Fruit fly (Drosophila melanogaster): ENCODE data around the gene kuk.
A peak's percentile ranks its signal among the peaks of the same experiment; 100 is the strongest.

kuk gene

dm6 chr3R:17065018-17065784, 14.8 kb upstream of the kuk start (continued):
- TF ChIP-seq schlank (tag; optimal IDR thresholded peaks at IDR 0.05) = peak; percentile 81
- TF ChIP-seq Antp (GFP tag; optimal IDR thresholded peaks at IDR 0.05) = peak; percentile 87
- TF ChIP-seq CG3838 (GFP tag; optimal IDR thresholded peaks at IDR 0.05) = peak; percentile 83
- peak; percentile 75 for TF ChIP-seq CG31388 (GFP tag; optimal IDR thresholded peaks at IDR 0.05)
- peak; percentile 30; the same call in 1 of the 2 replicates for TF ChIP-seq CG16779 (GFP tag; IDR thresholded peaks at IDR 0.05)
- peak; percentile 96 for TF ChIP-seq CG1603 (tag; optimal IDR thresholded peaks at IDR 0.05)
- TF ChIP-seq inv (GFP tag; IDR thresholded peaks at IDR 0.05; ENCODE audit: partially characterized antibody) = no peak
- peak; percentile 81 for TF ChIP-seq CG9215 (GFP tag; IDR thresholded peaks at IDR 0.05)
- TF ChIP-seq knrl (GFP tag; IDR thresholded peaks at IDR 0.05; ENCODE audit: partially characterized antibody) = no peak
- TF ChIP-seq CG10462 (GFP tag; optimal IDR thresholded peaks at IDR 0.05) = peak; percentile 86
- TF ChIP-seq CrebB (tag; optimal IDR thresholded peaks at IDR 0.05) = peak; percentile 81
- TF ChIP-seq salm (tag; optimal IDR thresholded peaks at IDR 0.05) = peak; percentile 93
- TF ChIP-seq CG15514 (GFP tag; optimal IDR thresholded peaks at IDR 0.05) = peak; percentile 78
- TF ChIP-seq sd (tag; optimal IDR thresholded peaks at IDR 0.05) = peak; percentile 73
- TF ChIP-seq Xrp1 (GFP tag; IDR thresholded peaks at IDR 0.05) = peak; percentile 91
- TF ChIP-seq CG8478 (optimal IDR thresholded peaks at IDR 0.05) = no peak
- TF ChIP-seq Myb (GFP tag; optimal IDR thresholded peaks at IDR 0.05) = peak; percentile 76
- peak; percentile 83 to 92 for TF ChIP-seq Pdp1 (GFP tag; optimal IDR thresholded peaks at IDR 0.05)
- peak; percentile 90 for TF ChIP-seq CG13775 (GFP tag; optimal IDR thresholded peaks at IDR 0.05)
- TF ChIP-seq Camta (GFP tag; optimal IDR thresholded peaks at IDR 0.05) = peak; percentile 89
- peak; percentile 77 for TF ChIP-seq H2.0 (GFP tag; IDR thresholded peaks at IDR 0.05)
- no peak for TF ChIP-seq h (optimal IDR thresholded peaks at IDR 0.05)
- peak; percentile 92 for TF ChIP-seq pho (GFP tag; optimal IDR thresholded peaks at IDR 0.05)
- peak; percentile 82 for TF ChIP-seq kah (GFP tag; optimal IDR thresholded peaks at IDR 0.05)
- TF ChIP-seq gsb-n (tag; optimal IDR thresholded peaks at IDR 0.05) = peak; percentile 90
- peak; percentile 91 for TF ChIP-seq mam (GFP tag; optimal IDR thresholded peaks at IDR 0.05)
- TF ChIP-seq CG2202 (tag; optimal IDR thresholded peaks at IDR 0.05) = peak; percentile 74
- TF ChIP-seq CG17612 (GFP tag; IDR thresholded peaks at IDR 0.05) = peak; percentile 59; the same call in 1 of the 2 replicates
- peak; percentile 89 for TF ChIP-seq CG10267 (tag; optimal IDR thresholded peaks at IDR 0.05)
- TF ChIP-seq CG13123 (GFP tag; optimal IDR thresholded peaks at IDR 0.05) = peak; percentile 80
- peak; percentile 93 for TF ChIP-seq Xbp1 (GFP tag; optimal IDR thresholded peaks at IDR 0.05)
- TF ChIP-seq zen2 (GFP tag; IDR thresholded peaks at IDR 0.05; ENCODE audit: partially characterized antibody) = no peak
- TF ChIP-seq insv (GFP tag; optimal IDR thresholded peaks at IDR 0.05) = peak; percentile 40 to 58
- TF ChIP-seq dm (GFP tag; optimal IDR thresholded peaks at IDR 0.05) = peak; percentile 78
- peak; percentile 93 for TF ChIP-seq zf30C (GFP tag; optimal IDR thresholded peaks at IDR 0.05)
- TF ChIP-seq luna (GFP tag; optimal IDR thresholded peaks at IDR 0.05) = peak; percentile 83
- TF ChIP-seq nom (GFP tag; optimal IDR thresholded peaks at IDR 0.05) = peak; percentile 93
- no peak; the same call in none of the 2 replicates for TF ChIP-seq CG1024 (GFP tag; IDR thresholded peaks at IDR 0.05)
- TF ChIP-seq phol (tag; optimal IDR thresholded peaks at IDR 0.05) = peak; percentile 95
- peak; percentile 95 for TF ChIP-seq gcm (GFP tag; optimal IDR thresholded peaks at IDR 0.05)
- TF ChIP-seq CG6254 (GFP tag; optimal IDR thresholded peaks at IDR 0.05) = peak; percentile 80
- TF ChIP-seq sc (optimal IDR thresholded peaks at IDR 0.05) = no peak
- peak; percentile 85 for TF ChIP-seq sc (GFP tag; optimal IDR thresholded peaks at IDR 0.05)
- peak; percentile 97 for TF ChIP-seq CG2678 (tag; optimal IDR thresholded peaks at IDR 0.05)
- peak; percentile 87 for TF ChIP-seq Awh (GFP tag; IDR thresholded peaks at IDR 0.05)
- no peak for TF ChIP-seq Tbp (GFP tag; optimal IDR thresholded peaks at IDR 0.05)
- TF ChIP-seq CG15269 (tag; optimal IDR thresholded peaks at IDR 0.05) = peak; percentile 94
- TF ChIP-seq Kr (GFP tag; optimal IDR thresholded peaks at IDR 0.05) = no peak
- peak; percentile 91 for TF ChIP-seq Rfx (GFP tag; IDR thresholded peaks at IDR 0.05)
- peak; percentile 97 for TF ChIP-seq CG18262 (tag; optimal IDR thresholded peaks at IDR 0.05)

All from whole organism, embryonic.